Worm (Caenorhabditis elegans): ENCODE results near the gene xtr-2.
A peak's percentile ranks its signal among the peaks of the same experiment; 100 is the strongest.

xtr-2 gene

ce11 chrX:12315268-12315667 is at the start of gene xtr-2:
Gene xtr-2, plus strand, starts transcription at chrX:12315568.
- TF ChIP-seq flt-1 (GFP tag; IDR thresholded peaks at IDR 0.05) (no peak), cog-1 (tag; optimal IDR thresholded peaks at IDR 0.05) (no peak), ref-1 (GFP tag; conservative IDR thresholded peaks at IDR 0.05) (no peak), klf-2 (GFP tag; conservative IDR thresholded peaks at IDR 0.05) (no peak), T22C8.4 (GFP tag; IDR thresholded peaks at IDR 0.05) (no peak), tab-1 (GFP tag; IDR thresholded peaks at IDR 0.05) (no peak), ztf-23 (GFP tag; IDR thresholded peaks at IDR 0.05) (no peak), ztf-29 (GFP tag; IDR thresholded peaks at IDR 0.05) (no peak), med-1 (GFP tag; optimal IDR thresholded peaks at IDR 0.05; ENCODE audit: insufficient read depth) (no peak)

- no peak for TF ChIP-seq med-1 (GFP tag; optimal IDR thresholded peaks at IDR 0.05; ENCODE audit: insufficient read depth)
- TF ChIP-seq klf-2 (GFP tag; conservative IDR thresholded peaks at IDR 0.05) = no peak
- TF ChIP-seq flt-1 (GFP tag; IDR thresholded peaks at IDR 0.05) = no peak
- no peak for TF ChIP-seq ref-1 (GFP tag; conservative IDR thresholded peaks at IDR 0.05)
- no peak for TF ChIP-seq ztf-29 (GFP tag; IDR thresholded peaks at IDR 0.05)
- TF ChIP-seq tab-1 (GFP tag; IDR thresholded peaks at IDR 0.05) = no peak
- no peak for TF ChIP-seq cog-1 (tag; optimal IDR thresholded peaks at IDR 0.05)
- no peak for TF ChIP-seq T22C8.4 (GFP tag; IDR thresholded peaks at IDR 0.05)
- no peak for TF ChIP-seq ztf-23 (GFP tag; IDR thresholded peaks at IDR 0.05)
Measured at ce11 chrX:12270841-12271240, 44.5 kb upstream of the xtr-2 start, which contains the start of gene otpl-8. Gene otpl-8, minus strand, starts transcription at chrX:12270941.

DNA sequence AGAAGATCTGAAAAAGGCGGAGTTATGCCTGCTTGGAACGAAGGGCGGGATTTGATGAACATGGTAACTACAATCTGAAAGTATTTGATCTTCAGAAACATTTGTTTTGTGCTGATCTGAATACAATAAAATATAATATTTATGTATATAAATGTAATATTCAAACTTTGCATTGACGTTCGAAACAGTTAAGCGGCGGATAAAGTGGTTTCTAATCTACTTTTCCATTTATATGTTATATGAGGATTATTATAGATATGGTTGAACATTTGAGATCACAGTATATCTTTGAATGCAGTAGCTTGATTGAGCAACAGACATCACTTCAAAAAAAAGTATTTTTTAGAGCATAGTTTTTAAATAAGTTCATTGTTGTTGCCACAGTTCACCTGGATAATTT is 41.5 kb upstream of the xtr-2 start, which contains the start of gene H19J13.2:
Gene H19J13.2 (minus strand): TSS at position 101 of the 400 bp plus-strand sequence.
- no peak for TF ChIP-seq ztf-29 (GFP tag; IDR thresholded peaks at IDR 0.05)
- TF ChIP-seq ref-1 (GFP tag; conservative IDR thresholded peaks at IDR 0.05) = no peak
- TF ChIP-seq T22C8.4 (GFP tag; IDR thresholded peaks at IDR 0.05) = no peak
- no peak for TF ChIP-seq cog-1 (tag; optimal IDR thresholded peaks at IDR 0.05)
- no peak for TF ChIP-seq klf-2 (GFP tag; conservative IDR thresholded peaks at IDR 0.05)
- TF ChIP-seq ztf-23 (GFP tag; IDR thresholded peaks at IDR 0.05) = no peak
- no peak for TF ChIP-seq flt-1 (GFP tag; IDR thresholded peaks at IDR 0.05)
- TF ChIP-seq med-1 (GFP tag; optimal IDR thresholded peaks at IDR 0.05; ENCODE audit: insufficient read depth) = no peak
- no peak for TF ChIP-seq tab-1 (GFP tag; IDR thresholded peaks at IDR 0.05)

DNA sequence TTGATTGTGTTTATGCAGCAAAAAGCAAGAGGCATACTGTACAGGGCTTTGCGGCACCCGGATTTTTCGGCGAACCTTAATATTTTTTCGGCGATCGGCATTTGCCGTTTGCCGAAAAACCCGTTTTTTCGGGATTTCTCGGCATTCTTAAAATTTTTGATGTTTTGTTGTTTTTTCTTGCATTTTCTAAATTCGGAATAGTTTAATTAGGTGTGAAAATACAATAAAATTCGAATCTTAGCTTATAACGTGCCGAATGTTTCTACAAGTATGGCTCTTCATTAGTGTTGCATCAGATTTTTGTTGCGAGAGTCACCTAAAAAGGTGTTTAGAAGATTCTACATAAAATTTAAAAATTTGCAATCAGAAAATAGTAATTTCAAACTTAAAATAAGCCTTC is 39.8 kb upstream of the xtr-2 start, which contains the start of gene C04B4.6:
Gene C04B4.6 (minus strand): TSS at position 101 of the 400 bp plus-strand sequence.
- TF ChIP-seq med-1 (GFP tag; optimal IDR thresholded peaks at IDR 0.05; ENCODE audit: insufficient read depth) = no peak
- no peak for TF ChIP-seq tab-1 (GFP tag; IDR thresholded peaks at IDR 0.05)
- TF ChIP-seq cog-1 (tag; optimal IDR thresholded peaks at IDR 0.05) = no peak
- no peak for TF ChIP-seq klf-2 (GFP tag; conservative IDR thresholded peaks at IDR 0.05)
- no peak for TF ChIP-seq flt-1 (GFP tag; IDR thresholded peaks at IDR 0.05)
- TF ChIP-seq T22C8.4 (GFP tag; IDR thresholded peaks at IDR 0.05) = no peak
- TF ChIP-seq ztf-29 (GFP tag; IDR thresholded peaks at IDR 0.05) = no peak
- TF ChIP-seq ztf-23 (GFP tag; IDR thresholded peaks at IDR 0.05) = no peak
- no peak for TF ChIP-seq ref-1 (GFP tag; conservative IDR thresholded peaks at IDR 0.05)

- TF ChIP-seq T22C8.4 (GFP tag; IDR thresholded peaks at IDR 0.05) (no peak), flt-1 (GFP tag; IDR thresholded peaks at IDR 0.05) (no peak), cog-1 (tag; optimal IDR thresholded peaks at IDR 0.05) (no peak)
Measured at ce11 chrX:12280477-12280876, 34.9 kb upstream of the xtr-2 start, which contains the start of gene C04B4.1. Gene C04B4.1, plus strand, starts transcription at chrX:12280777.

DNA sequence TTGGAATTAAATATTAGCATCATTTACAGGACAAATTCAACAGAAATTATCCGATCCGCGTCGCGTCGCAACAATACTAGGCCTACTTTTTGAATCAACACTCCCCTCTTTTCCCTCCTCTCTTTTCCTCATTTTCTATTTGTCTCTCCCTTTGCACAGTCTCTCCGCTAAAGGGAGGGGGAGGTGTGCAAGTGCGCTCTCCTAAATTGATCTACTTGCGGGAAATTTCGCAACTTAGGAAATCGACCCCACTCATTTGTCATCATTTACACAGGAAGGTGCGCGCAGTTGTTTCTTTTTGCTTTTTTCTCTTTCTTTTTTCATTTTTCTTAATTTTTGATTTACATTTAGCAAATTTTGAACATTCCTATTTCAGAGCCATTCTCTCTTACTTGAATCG is 32.5 kb upstream of the xtr-2 start, which contains the start of gene C04B4.2:
Gene C04B4.2 (plus strand): TSS at position 371 of the 400 bp plus-strand sequence.
- no peak for TF ChIP-seq ztf-29 (GFP tag; IDR thresholded peaks at IDR 0.05)
- TF ChIP-seq klf-2 (GFP tag; conservative IDR thresholded peaks at IDR 0.05) = 0 out of 2 replicates have a peak, but pooled peaks have one; percentile 29

DNA sequence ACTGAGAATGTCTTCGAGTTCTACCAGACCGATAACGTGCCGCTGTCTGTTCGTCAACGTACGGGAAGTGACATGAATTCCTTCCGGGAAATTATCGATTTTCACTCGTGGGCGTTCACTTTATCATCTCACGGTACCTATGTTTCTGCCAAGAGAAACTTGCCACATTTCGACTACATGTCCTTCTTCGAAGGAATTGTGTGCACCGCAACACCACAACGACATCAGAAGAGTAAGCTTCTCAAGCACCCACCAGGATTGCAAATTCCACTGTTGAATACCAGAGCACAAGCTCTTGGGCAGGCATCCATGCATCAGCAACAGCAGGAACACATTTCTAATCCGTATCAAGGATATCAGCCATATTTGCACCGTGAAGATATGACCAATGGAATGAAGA is 31.2 kb upstream of the xtr-2 start:
- TF ChIP-seq med-1 (GFP tag; optimal IDR thresholded peaks at IDR 0.05; ENCODE audit: insufficient read depth) (no peak), T22C8.4 (GFP tag; IDR thresholded peaks at IDR 0.05) (no peak), tab-1 (GFP tag; IDR thresholded peaks at IDR 0.05) (no peak), ref-1 (GFP tag; conservative IDR thresholded peaks at IDR 0.05) (no peak), klf-2 (GFP tag; conservative IDR thresholded peaks at IDR 0.05) (no peak), ztf-29 (GFP tag; IDR thresholded peaks at IDR 0.05) (no peak), flt-1 (GFP tag; IDR thresholded peaks at IDR 0.05) (no peak), ztf-23 (GFP tag; IDR thresholded peaks at IDR 0.05) (no peak), cog-1 (tag; optimal IDR thresholded peaks at IDR 0.05) (no peak)

DNA sequence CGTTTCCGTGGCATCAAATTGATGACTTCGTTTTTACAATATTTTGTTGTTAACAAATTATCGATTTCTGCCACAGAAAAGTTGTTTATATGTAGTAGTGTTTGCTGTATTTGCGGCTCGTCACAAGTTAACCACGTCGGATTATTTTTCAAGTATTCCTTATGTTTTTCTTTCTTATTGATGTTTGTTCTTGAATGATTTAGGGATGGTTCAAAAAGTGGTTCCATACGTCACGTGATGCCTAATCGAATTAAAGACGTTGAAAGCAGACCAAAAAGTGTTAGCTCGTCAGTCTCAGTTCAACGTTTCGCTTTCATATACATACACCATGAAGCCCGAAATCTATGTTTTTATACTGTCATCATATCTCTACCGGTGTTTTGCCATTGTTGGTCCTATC is 29.9 kb upstream of the xtr-2 start, which contains the start of gene lips-2:
Gene lips-2 (plus strand): TSS at position 301 of the 400 bp plus-strand sequence.
- no peak for TF ChIP-seq ztf-23 (GFP tag; IDR thresholded peaks at IDR 0.05)

- TF ChIP-seq med-1 (GFP tag; optimal IDR thresholded peaks at IDR 0.05; ENCODE audit: insufficient read depth) (no peak), ztf-23 (GFP tag; IDR thresholded peaks at IDR 0.05) (no peak), flt-1 (GFP tag; IDR thresholded peaks at IDR 0.05) (no peak), ztf-29 (GFP tag; IDR thresholded peaks at IDR 0.05) (no peak), tab-1 (GFP tag; IDR thresholded peaks at IDR 0.05) (no peak), klf-2 (GFP tag; conservative IDR thresholded peaks at IDR 0.05) (no peak), T22C8.4 (GFP tag; IDR thresholded peaks at IDR 0.05) (no peak), ref-1 (GFP tag; conservative IDR thresholded peaks at IDR 0.05) (no peak), cog-1 (tag; optimal IDR thresholded peaks at IDR 0.05) (no peak)
Measured at ce11 chrX:12288254-12288653, 27.1 kb upstream of the xtr-2 start, which contains the start of gene C04B4.5. Gene C04B4.5, minus strand, starts transcription at chrX:12288354.

DNA sequence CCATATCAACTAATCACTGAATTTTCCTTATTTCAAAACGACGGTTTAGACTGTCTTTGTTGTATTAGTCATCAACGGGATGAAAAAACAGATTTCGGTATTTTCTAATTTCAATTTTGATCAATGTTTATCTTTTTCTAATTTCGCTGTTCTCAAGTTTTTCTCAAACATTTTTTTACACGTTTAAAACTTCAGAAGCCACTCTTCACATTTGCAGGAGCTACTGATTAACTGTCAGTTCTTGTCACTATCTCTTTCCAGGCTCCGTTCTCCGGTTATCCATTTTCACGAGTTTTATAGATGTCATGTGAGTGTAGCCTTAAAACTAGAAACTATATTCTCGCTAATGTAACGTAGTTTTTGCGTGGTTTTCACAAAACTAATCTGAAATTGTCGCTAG is 24.8 kb upstream of the xtr-2 start, which contains the start of gene C04B4.4:
Gene C04B4.4 (plus strand): TSS at position 301 of the 400 bp plus-strand sequence.
- TF ChIP-seq ztf-23 (GFP tag; IDR thresholded peaks at IDR 0.05) = no peak
- TF ChIP-seq tab-1 (GFP tag; IDR thresholded peaks at IDR 0.05) = no peak
- TF ChIP-seq ztf-29 (GFP tag; IDR thresholded peaks at IDR 0.05) = no peak
- no peak for TF ChIP-seq ref-1 (GFP tag; conservative IDR thresholded peaks at IDR 0.05)
- TF ChIP-seq cog-1 (tag; optimal IDR thresholded peaks at IDR 0.05) = no peak
- TF ChIP-seq T22C8.4 (GFP tag; IDR thresholded peaks at IDR 0.05) = no peak
- no peak for TF ChIP-seq klf-2 (GFP tag; conservative IDR thresholded peaks at IDR 0.05)
- no peak for TF ChIP-seq flt-1 (GFP tag; IDR thresholded peaks at IDR 0.05)
- no peak for TF ChIP-seq med-1 (GFP tag; optimal IDR thresholded peaks at IDR 0.05; ENCODE audit: insufficient read depth)
